Worm (Caenorhabditis elegans): ENCODE measurements around the gene B0554.1.
A peak's percentile ranks its signal among the peaks of the same experiment; 100 is the strongest.

Gene B0554.1

DNA sequence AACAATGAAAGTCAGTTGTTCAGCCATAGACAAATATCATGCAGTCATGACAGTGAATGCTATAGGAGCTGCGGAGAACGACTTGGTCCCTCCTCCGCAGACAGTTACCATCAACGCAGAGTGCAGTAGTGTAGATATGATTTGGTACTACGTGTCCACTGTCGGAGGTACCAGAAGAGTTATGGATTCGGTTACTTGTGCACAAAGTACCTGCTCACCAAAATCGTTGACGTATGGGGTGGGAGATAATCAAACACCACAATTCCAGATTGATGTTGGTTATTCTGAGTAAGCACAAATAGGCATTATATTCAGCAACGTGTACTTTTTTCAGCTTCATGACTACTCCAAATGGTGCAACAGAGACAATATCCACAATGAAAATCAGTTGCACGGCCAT lies 5.2 kb upstream of the B0554.1 start:
- TF ChIP-seq dmd-9 (GFP tag; IDR thresholded peaks at IDR 0.05) (no peak), unc-62 (GFP tag; optimal IDR thresholded peaks at IDR 0.05 in 1 of 2) (peak in 1 of 2 experiments; percentile 94), unc-62 (tag; optimal IDR thresholded peaks at IDR 0.05) (no peak)

ce11 chrV:433898-434297 lies 4.3 kb upstream of the B0554.1 start, which contains the start of gene B0554.2:
TSS of gene B0554.2 (plus strand) at chrV:434198.
- TF ChIP-seq madf-9 (GFP tag; conservative IDR thresholded peaks at IDR 0.05), result no peak
- TF ChIP-seq nhr-42 (GFP tag; IDR thresholded peaks at IDR 0.05), result no peak
- no peak for TF ChIP-seq rbr-2 (tag; optimal IDR thresholded peaks at IDR 0.05)
- no peak for TF ChIP-seq unc-62 (GFP tag; optimal IDR thresholded peaks at IDR 0.05 in 1 of 2)
- no peak for TF ChIP-seq unc-62 (tag; optimal IDR thresholded peaks at IDR 0.05)
- no peak for TF ChIP-seq tag-97 (GFP tag; IDR thresholded peaks at IDR 0.05)
- no peak for TF ChIP-seq T20F7.1 (GFP tag; optimal IDR thresholded peaks at IDR 0.05)
- TF ChIP-seq dpl-1 (GFP tag; optimal IDR thresholded peaks at IDR 0.05), result no peak
- TF ChIP-seq daf-19 (GFP tag; conservative IDR thresholded peaks at IDR 0.05), result no peak
- no peak for TF ChIP-seq spr-1 (tag; optimal IDR thresholded peaks at IDR 0.05)
- TF ChIP-seq lin-13 (GFP tag; optimal IDR thresholded peaks at IDR 0.05), result no peak
- TF ChIP-seq ceh-28 (tag; optimal IDR thresholded peaks at IDR 0.05), result no peak
- no peak for TF ChIP-seq hif-1 (tag; optimal IDR thresholded peaks at IDR 0.05)

ce11 chrV:439183-439749 lies 1.1 kb downstream of the B0554.1 start:
- TF ChIP-seq mep-1 (tag; optimal IDR thresholded peaks at IDR 0.05), result no peak
- no peak for TF ChIP-seq zfp-3 (GFP tag; conservative IDR thresholded peaks at IDR 0.05)
- TF ChIP-seq mdl-1 (tag; optimal IDR thresholded peaks at IDR 0.05), result no peak
- no peak for TF ChIP-seq nhr-102 (tag; optimal IDR thresholded peaks at IDR 0.05)
- no peak for TF ChIP-seq unc-130 (GFP tag; optimal IDR thresholded peaks at IDR 0.05)
- TF ChIP-seq jun-1 (tag; optimal IDR thresholded peaks at IDR 0.05), result no peak
- no peak for TF ChIP-seq tag-97 (GFP tag; IDR thresholded peaks at IDR 0.05)
- TF ChIP-seq unc-62 (GFP tag; optimal IDR thresholded peaks at IDR 0.05 in 1 of 2), result peak in 1 of 2 experiments; percentile 90
- no peak for TF ChIP-seq unc-62 (tag; optimal IDR thresholded peaks at IDR 0.05)
- no peak for TF ChIP-seq zfp-2 (tag; optimal IDR thresholded peaks at IDR 0.05)
- no peak for TF ChIP-seq lin-38 (GFP tag; IDR thresholded peaks at IDR 0.05)
- no peak for TF ChIP-seq R02D3.7 (tag; optimal IDR thresholded peaks at IDR 0.05)
- peak; percentile 92 for TF ChIP-seq aha-1 (tag)

ce11 chrV:440923-441322 lies 2.7 kb downstream of the B0554.1 start, which contains the start of gene B0554.7:
TSS of gene B0554.7 (minus strand) at chrV:441023.
- TF ChIP-seq nhr-102 (tag; optimal IDR thresholded peaks at IDR 0.05) (no peak), aha-1 (tag) (peak; percentile 13)

- no peak for TF ChIP-seq spr-1 (tag; optimal IDR thresholded peaks at IDR 0.05)
- no peak for TF ChIP-seq nhr-10 (tag; optimal IDR thresholded peaks at IDR 0.05)
- TF ChIP-seq unc-130 (GFP tag; optimal IDR thresholded peaks at IDR 0.05), result no peak
- no peak for TF ChIP-seq daf-8 (GFP tag; IDR thresholded peaks at IDR 0.05)
- TF ChIP-seq pha-4 (GFP tag; IDR thresholded peaks at IDR 0.05), result no peak
- TF ChIP-seq pha-4 (tag; optimal IDR thresholded peaks at IDR 0.05), result no peak
- no peak for TF ChIP-seq mdt-29 (GFP tag; IDR thresholded peaks at IDR 0.05)
- TF ChIP-seq php-3 (GFP tag; IDR thresholded peaks at IDR 0.05), result no peak
- TF ChIP-seq nhr-237 (tag; optimal IDR thresholded peaks at IDR 0.05), result no peak
- TF ChIP-seq aha-1 (tag), result no peak
- TF ChIP-seq nhr-25 (tag; optimal IDR thresholded peaks at IDR 0.05; ENCODE audit: borderline replicate concordance, insufficient read depth), result no peak
- TF ChIP-seq ceh-82 (tag; optimal IDR thresholded peaks at IDR 0.05), result no peak
- no peak for TF ChIP-seq dve-1 (tag; optimal IDR thresholded peaks at IDR 0.05; ENCODE audit: insufficient read depth)
- TF ChIP-seq egl-43 (GFP tag; IDR thresholded peaks at IDR 0.05), result no peak
Measured at ce11 chrV:443193-443592, 5.0 kb downstream of the B0554.1 start, which contains the start of gene srh-33. TSS of gene srh-33 (minus strand) at chrV:443293.

Measured in whole organism, L4 larva.